Worm (Caenorhabditis elegans): ENCODE results near the gene nlp-3.

Gene nlp-3

DNA sequence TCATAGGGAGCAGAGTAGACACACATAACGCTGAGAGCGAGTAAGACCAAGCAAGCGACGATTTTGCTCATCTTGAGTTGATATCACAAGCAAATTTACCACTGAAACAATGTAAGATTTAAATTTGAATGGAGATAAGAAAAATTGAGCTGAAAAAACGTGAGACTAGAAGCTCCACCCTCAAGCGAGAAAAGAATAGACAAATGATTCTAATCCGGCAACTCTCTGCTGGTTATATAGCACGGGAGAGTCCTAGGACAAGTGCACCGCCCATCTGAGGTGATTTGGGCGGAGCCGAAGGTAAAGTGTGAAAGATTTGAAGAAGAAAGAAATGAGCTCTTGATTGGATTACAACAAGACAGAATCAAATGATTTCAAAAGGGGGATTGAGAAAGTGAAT is at the start of gene nlp-3:
Gene nlp-3 (minus strand): TSS at position 101 of the 400 bp plus-strand sequence.
- TF ChIP-seq hlh-13 (GFP tag; optimal IDR thresholded peaks at IDR 0.05) = no peak
- no peak for TF ChIP-seq mec-3 (tag; optimal IDR thresholded peaks at IDR 0.05; ENCODE audit: borderline replicate concordance)
- no peak for TF ChIP-seq ceh-31 (tag; optimal IDR thresholded peaks at IDR 0.05)
- TF ChIP-seq fkh-6 (tag; optimal IDR thresholded peaks at IDR 0.05) = no peak
- TF ChIP-seq pat-9 (tag; optimal IDR thresholded peaks at IDR 0.05) = no peak
- no peak for TF ChIP-seq ceh-22 (tag; optimal IDR thresholded peaks at IDR 0.05)
- TF ChIP-seq pha-2 (tag; optimal IDR thresholded peaks at IDR 0.05) = no peak
- no peak for TF ChIP-seq pax-1 (tag; optimal IDR thresholded peaks at IDR 0.05)
- no peak for TF ChIP-seq elt-2 (tag; optimal IDR thresholded peaks at IDR 0.05)
- no peak for TF ChIP-seq pha-4 (tag; optimal IDR thresholded peaks at IDR 0.05)
- no peak for TF ChIP-seq T23F11.4 (GFP tag; optimal IDR thresholded peaks at IDR 0.05)
- no peak for TF ChIP-seq pqm-1 (tag; optimal IDR thresholded peaks at IDR 0.05)
- TF ChIP-seq npax-4 (tag; optimal IDR thresholded peaks at IDR 0.05) = no peak
- no peak for TF ChIP-seq ref-2 (tag; optimal IDR thresholded peaks at IDR 0.05)
- TF ChIP-seq syd-9 (tag; optimal IDR thresholded peaks at IDR 0.05) = no peak
- TF ChIP-seq unc-86 (tag; optimal IDR thresholded peaks at IDR 0.05) = no peak
- no peak for TF ChIP-seq tbx-2 (tag; optimal IDR thresholded peaks at IDR 0.05)
- TF ChIP-seq gmeb-2 (tag; optimal IDR thresholded peaks at IDR 0.05) = no peak

DNA sequence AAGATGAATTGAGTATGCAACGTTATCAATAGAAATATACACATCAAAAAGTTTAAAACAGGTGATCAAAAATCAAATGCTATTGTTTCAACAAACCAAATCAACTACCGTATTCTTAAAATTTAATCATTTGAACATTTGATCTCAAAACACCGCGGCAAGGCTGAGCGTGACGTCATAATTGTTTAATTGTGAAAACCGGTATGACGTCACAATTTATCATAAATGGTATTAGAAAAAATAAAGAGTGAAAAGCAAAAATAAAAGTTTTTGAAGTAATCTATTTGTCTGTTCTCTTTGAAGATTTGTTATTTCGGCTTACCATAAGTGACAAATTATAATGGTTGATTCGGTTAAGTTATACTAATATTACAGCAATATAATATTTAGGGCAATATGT is 49.5 kb upstream of the nlp-3 start:
- TF ChIP-seq ceh-2 (tag; optimal IDR thresholded peaks at IDR 0.05) (no peak), hlh-15 (tag; optimal IDR thresholded peaks at IDR 0.05) (no peak), ref-2 (tag; optimal IDR thresholded peaks at IDR 0.05) (no peak), sox-2 (GFP tag; IDR thresholded peaks at IDR 0.05) (no peak), lin-11 (tag; optimal IDR thresholded peaks at IDR 0.05) (no peak), pax-1 (tag; optimal IDR thresholded peaks at IDR 0.05) (no peak), unc-42 (tag; optimal IDR thresholded peaks at IDR 0.05) (no peak), madf-2 (tag; optimal IDR thresholded peaks at IDR 0.05) (no peak), ets-4 (tag; optimal IDR thresholded peaks at IDR 0.05) (no peak), eyg-1 (tag; optimal IDR thresholded peaks at IDR 0.05) (no peak), hlh-6 (tag; optimal IDR thresholded peaks at IDR 0.05) (no peak), F13H6.1 (tag; optimal IDR thresholded peaks at IDR 0.05) (no peak), hlh-30 (tag; optimal IDR thresholded peaks at IDR 0.05; ENCODE audit: insufficient read depth) (no peak), pros-1 (tag; optimal IDR thresholded peaks at IDR 0.05) (no peak), K02D7.2 (tag; optimal IDR thresholded peaks at IDR 0.05) (no peak)

DNA sequence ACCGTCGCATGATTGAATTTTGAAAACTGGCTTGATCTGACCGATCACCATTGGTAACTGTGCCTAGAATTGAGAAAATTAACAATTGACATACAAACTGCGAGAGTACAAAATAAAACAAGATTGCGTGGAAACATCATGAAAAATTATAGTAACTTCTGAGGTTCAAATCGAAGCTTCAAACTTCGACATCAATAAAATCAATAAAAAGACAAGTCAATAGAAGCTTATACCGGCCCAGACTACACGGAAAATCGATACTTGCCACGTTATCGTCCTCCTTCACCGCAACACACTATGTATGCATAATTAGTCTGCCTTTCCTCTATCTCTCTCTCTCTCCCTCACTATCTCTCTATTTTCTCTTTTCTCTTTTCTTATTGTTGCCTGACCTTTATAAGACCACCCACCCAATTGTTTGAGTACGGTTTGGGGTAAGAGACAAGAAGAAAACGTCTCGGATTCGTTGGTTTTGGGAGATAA is 48.4 kb upstream of the nlp-3 start, which contains the start of gene skr-21:
Gene skr-21 (minus strand): TSS at position 51 of the 483 bp plus-strand sequence.
- TF ChIP-seq tbx-2 (tag; optimal IDR thresholded peaks at IDR 0.05) (peak; percentile 40), pag-3 (tag; optimal IDR thresholded peaks at IDR 0.05; ENCODE audit: borderline replicate concordance) (no peak), C08G9.2 (tag; optimal IDR thresholded peaks at IDR 0.05) (no peak), nfya-1 (tag; optimal IDR thresholded peaks at IDR 0.05) (peak; percentile 45), C38D4.7 (GFP tag; optimal IDR thresholded peaks at IDR 0.05) (no peak), nhr-232 (tag; optimal IDR thresholded peaks at IDR 0.05) (no peak), tbx-7 (tag; optimal IDR thresholded peaks at IDR 0.05) (no peak), zip-5 (tag; optimal IDR thresholded peaks at IDR 0.05) (no peak), Y22D7AL.16 (tag; optimal IDR thresholded peaks at IDR 0.05) (no peak), ceh-14 (tag; optimal IDR thresholded peaks at IDR 0.05) (no peak), unc-42 (tag; optimal IDR thresholded peaks at IDR 0.05) (no peak), hlh-8 (tag; optimal IDR thresholded peaks at IDR 0.05) (no peak), elt-4 (tag; optimal IDR thresholded peaks at IDR 0.05) (no peak), elt-2 (tag; optimal IDR thresholded peaks at IDR 0.05) (peak; percentile 35), fax-1 (tag; optimal IDR thresholded peaks at IDR 0.05) (no peak), ceh-31 (tag; optimal IDR thresholded peaks at IDR 0.05) (peak; percentile 9), hlh-13 (GFP tag; optimal IDR thresholded peaks at IDR 0.05) (no peak), pha-2 (tag; optimal IDR thresholded peaks at IDR 0.05) (no peak), odd-2 (tag; optimal IDR thresholded peaks at IDR 0.05) (no peak), ceh-48 (tag; optimal IDR thresholded peaks at IDR 0.05) (peak; percentile 73), sdc-2 (tag; optimal IDR thresholded peaks at IDR 0.05) (no peak), mec-3 (tag; optimal IDR thresholded peaks at IDR 0.05; ENCODE audit: borderline replicate concordance) (no peak), ttx-3 (tag; optimal IDR thresholded peaks at IDR 0.05) (no peak), pax-1 (tag; optimal IDR thresholded peaks at IDR 0.05) (no peak), pat-9 (tag; optimal IDR thresholded peaks at IDR 0.05) (no peak), pqm-1 (tag; optimal IDR thresholded peaks at IDR 0.05) (no peak), nhr-11 (tag; optimal IDR thresholded peaks at IDR 0.05) (no peak), ama-1 (optimal IDR thresholded peaks at IDR 0.05) (no peak), ceh-24 (tag; optimal IDR thresholded peaks at IDR 0.05) (no peak), ahr-1 (tag; optimal IDR thresholded peaks at IDR 0.05) (no peak)

Measured in whole organism, late embryonic.